Worm (Caenorhabditis elegans) whole organism, L3 larva: Measurements from ENCODE around the gene C35C5.10.

Experiments
- R02D3.7 ChIP-seq: fragments of 150-350 bp; optimal IDR thresholded peaks from 2 replicates; lab custom pipeline; 2014; ENCODE audit warnings: missing biosample characterization, missing genetic modification characterization
- ZK546.5 ChIP-seq: sonication (generic microtip); optimal IDR thresholded peaks from 2 replicates; lab custom pipeline; 2017; ENCODE audit warnings: missing biosample characterization, missing genetic modification characterization
- ceh-16 ChIP-seq: sonication (generic microtip); optimal IDR thresholded peaks from 2 replicates; lab custom pipeline; 2017; ENCODE audit warnings: missing biosample characterization, missing genetic modification characterization
- ceh-28 ChIP-seq: fragments of 150-350 bp; optimal IDR thresholded peaks from 2 replicates; lab custom pipeline; 2014; ENCODE audit warnings: missing biosample characterization, missing genetic modification reagents, missing genetic modification characterization
- ceh-82 ChIP-seq: fragments of 150-350 bp; optimal IDR thresholded peaks from 2 replicates; lab custom pipeline; 2014; ENCODE audit warnings: missing biosample characterization, missing genetic modification characterization
- daf-12 ChIP-seq: fragments of 150-350 bp; optimal IDR thresholded peaks from 2 replicates; lab custom pipeline; 2014; ENCODE audit warnings: missing biosample characterization, missing genetic modification reagents, missing genetic modification characterization
- egl-27 ChIP-seq: sonication (generic microtip); optimal IDR thresholded peaks from 4 replicates; lab custom pipeline; 2017; ENCODE audit warnings: missing biosample characterization, missing genetic modification reagents, missing genetic modification characterization
- egl-5 ChIP-seq: fragments of 150-350 bp; optimal IDR thresholded peaks from 2 replicates; lab custom pipeline; 2017; ENCODE audit warnings: missing biosample characterization, missing genetic modification reagents, missing genetic modification characterization, inconsistent platforms
- elt-1 ChIP-seq: fragments of 150-350 bp; optimal IDR thresholded peaks from 2 replicates; lab custom pipeline; 2014; ENCODE audit warnings: missing biosample characterization, missing genetic modification characterization
- elt-2 ChIP-seq: sonication (generic microtip); optimal IDR thresholded peaks from 2 replicates; lab custom pipeline; 2016; ENCODE audit warnings: missing genetic modification reagents, mild to moderate bottlenecking, missing genetic modification characterization, missing compliant biosample characterization
- eor-1 ChIP-seq, 2 experiments: fragments of 150-350 bp; optimal IDR thresholded peaks; 2 replicates each; lab custom pipeline; 2014 to 2018; ENCODE audit warnings: missing biosample characterization in 2 of 2, missing genetic modification characterization in 2 of 2
- fkh-2 ChIP-seq: fragments of 150-350 bp; optimal IDR thresholded peaks from 2 replicates; lab custom pipeline; 2014; ENCODE audit warnings: missing biosample characterization, missing genetic modification reagents, missing genetic modification characterization
- lin-15B ChIP-seq: fragments of 150-350 bp; optimal IDR thresholded peaks from 2 replicates; lab custom pipeline; 2014; ENCODE audit warnings: missing biosample characterization, missing genetic modification characterization
- mml-1 ChIP-seq: fragments of 150-350 bp; sonication (generic microtip); optimal IDR thresholded peaks from 3 replicates; lab custom pipeline; 2014; ENCODE audit warnings: missing biosample characterization, missing genetic modification characterization
- nhr-11 ChIP-seq: fragments of 150-350 bp; optimal IDR thresholded peaks from 2 replicates; lab custom pipeline; 2014; ENCODE audit warnings: missing biosample characterization, missing genetic modification characterization
- nhr-12 ChIP-seq: fragments of 150-350 bp; optimal IDR thresholded peaks from 2 replicates; lab custom pipeline; 2014; ENCODE audit warnings: missing biosample characterization, missing genetic modification characterization
- nhr-23 ChIP-seq: fragments of 150-350 bp; optimal IDR thresholded peaks from 2 replicates; lab custom pipeline; 2014; ENCODE audit warnings: missing biosample characterization, missing genetic modification reagents, missing genetic modification characterization
- nhr-237 ChIP-seq: fragments of 150-350 bp; optimal IDR thresholded peaks from 2 replicates; lab custom pipeline; 2014; ENCODE audit warnings: missing biosample characterization, missing genetic modification characterization
- nhr-25 ChIP-seq: sonication (generic microtip); optimal IDR thresholded peaks from 2 replicates; lab custom pipeline; 2017; ENCODE audit warnings: missing biosample characterization, missing genetic modification characterization
- nhr-28 ChIP-seq: fragments of 150-350 bp; optimal IDR thresholded peaks from 2 replicates; lab custom pipeline; 2014; ENCODE audit warnings: missing biosample characterization, missing genetic modification characterization
- nhr-43 ChIP-seq: sonication (generic microtip); optimal IDR thresholded peaks from 2 replicates; lab custom pipeline; 2016; ENCODE audit warnings: mild to moderate bottlenecking, missing genetic modification characterization, missing compliant biosample characterization; ENCODE audit not compliant: poor library complexity, severe bottlenecking
- nhr-76 ChIP-seq: fragments of 150-350 bp; sonication (generic microtip); optimal IDR thresholded peaks from 5 replicates; lab custom pipeline; 2014; ENCODE audit warnings: missing biosample characterization, missing genetic modification characterization
- nhr-77 ChIP-seq: fragments of 150-350 bp; optimal IDR thresholded peaks from 2 replicates; lab custom pipeline; 2014; ENCODE audit warnings: missing biosample characterization, missing genetic modification characterization
- pha-4 ChIP-seq: fragments of 150-350 bp; optimal IDR thresholded peaks from 2 replicates; lab custom pipeline; 2014; ENCODE audit warnings: missing biosample characterization, missing genetic modification reagents, missing genetic modification characterization
- pqm-1 ChIP-seq: fragments of 150-350 bp; optimal IDR thresholded peaks from 2 replicates; lab custom pipeline; 2017; ENCODE audit warnings: missing biosample characterization, missing genetic modification characterization, inconsistent platforms
- skn-1 ChIP-seq: fragments of 150-350 bp; optimal IDR thresholded peaks from 2 replicates; lab custom pipeline; 2014; ENCODE audit warnings: missing biosample characterization, missing genetic modification characterization
- tbx-2 ChIP-seq: sonication (generic microtip); optimal IDR thresholded peaks from 2 replicates; lab custom pipeline; 2016; ENCODE audit warnings: mild to moderate bottlenecking, missing genetic modification characterization, missing compliant biosample characterization
- unc-39 ChIP-seq: sonication (generic microtip); optimal IDR thresholded peaks from 4 replicates; lab custom pipeline; 2017; ENCODE audit warnings: missing biosample characterization, missing genetic modification characterization
- unc-62 ChIP-seq: fragments of 150-350 bp; sonication (generic microtip); optimal IDR thresholded peaks from 4 replicates; lab custom pipeline; 2014; ENCODE audit warnings: missing biosample characterization, missing genetic modification reagents, missing genetic modification characterization

Gene C35C5.10

DNA sequence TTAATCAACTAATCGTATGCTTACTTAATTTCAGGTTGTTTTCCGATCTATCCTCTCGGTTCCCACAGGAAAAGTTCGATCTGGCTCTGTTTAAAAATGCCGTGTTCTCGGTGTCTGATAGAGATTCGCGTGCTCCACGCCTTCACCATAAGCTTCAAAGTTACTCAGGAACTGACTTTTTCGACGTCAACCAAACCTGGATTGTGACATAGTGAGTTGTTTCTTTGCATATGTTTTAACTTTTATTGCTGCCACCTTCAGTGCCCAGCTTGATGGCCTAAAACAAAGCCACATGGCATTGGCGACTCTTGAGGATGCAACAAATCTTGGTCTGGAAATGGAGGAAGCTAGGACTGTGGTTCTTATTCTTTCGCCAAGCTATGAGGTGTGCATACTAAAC, 29.9 kb downstream of the C35C5.10 start:
- no peak for TF ChIP-seq nhr-11
- no peak for TF ChIP-seq R02D3.7 (tag; lab: Kevin White, UChicago)
- no peak for TF ChIP-seq nhr-43 (tag; lab: Kevin White, UChicago)
- no peak for TF ChIP-seq tbx-2 (tag; lab: Kevin White, UChicago)

DNA sequence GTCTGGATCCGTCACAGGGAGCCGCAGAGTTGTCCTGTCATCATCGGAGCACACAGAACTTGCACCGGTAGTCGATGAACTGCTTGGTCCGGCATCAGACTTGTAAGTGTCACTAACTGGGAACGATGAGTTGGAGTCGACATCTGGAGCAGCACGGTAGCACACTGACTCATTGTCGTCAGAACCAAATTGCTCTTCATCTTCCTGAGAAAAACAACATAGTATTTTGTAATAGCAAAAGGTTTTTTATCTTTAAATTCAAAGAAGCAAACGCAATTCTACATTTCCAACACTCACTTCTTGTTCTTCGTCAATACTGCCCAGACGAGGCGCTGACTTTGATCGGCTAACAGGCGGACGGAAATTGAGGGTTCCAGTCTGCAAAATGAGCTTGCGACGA, 34.5 kb downstream of the C35C5.10 start:
- TF ChIP-seq ZK546.5 (tag; lab: Kevin White, UChicago) (no peak), nhr-12 (tag; lab: Kevin White, UChicago) (no peak)

ce11 chrX:11591620-11592019, 35.6 kb downstream of the C35C5.10 start, which contains the start of gene F52D10.2:
F52D10.2 (minus strand) TSS chrX:11591720.
- no peak for TF ChIP-seq nhr-12 (tag; lab: Kevin White, UChicago)
- no peak for TF ChIP-seq R02D3.7 (tag; lab: Kevin White, UChicago)
- TF ChIP-seq egl-5 (tag; lab: Kevin White, UChicago): no peak
- no peak for TF ChIP-seq ceh-28 (tag; lab: Kevin White, UChicago)
- no peak for TF ChIP-seq nhr-76
- no peak for TF ChIP-seq nhr-23 (tag; lab: Kevin White, UChicago)
- no peak for TF ChIP-seq eor-1 (tag; optimal IDR thresholded peaks at IDR 0.05; lab: Kevin White, UChicago)
- TF ChIP-seq skn-1: no peak
- TF ChIP-seq pqm-1 (tag; lab: Kevin White, UChicago): no peak
- TF ChIP-seq lin-15B (tag; lab: Kevin White, UChicago): no peak

DNA sequence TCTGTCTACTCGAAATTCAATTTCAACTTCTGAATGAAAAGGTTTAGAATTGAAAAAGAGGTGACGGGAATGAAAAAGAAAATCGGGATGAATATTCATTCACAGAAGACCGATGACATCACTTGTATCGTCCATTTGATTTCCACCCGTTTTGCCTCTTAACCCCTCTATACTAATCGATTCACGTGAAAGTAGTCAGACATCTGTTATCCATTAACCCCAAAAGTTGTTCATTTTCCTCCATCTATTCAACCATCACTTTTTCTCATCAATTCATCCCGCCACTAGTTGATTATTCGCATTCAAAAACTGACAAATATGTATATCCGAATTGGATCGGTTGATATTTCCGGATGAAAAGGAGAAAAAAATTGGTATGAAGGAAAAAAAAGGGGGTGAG, 36.5 kb downstream of the C35C5.10 start:
- TF ChIP-seq daf-12 (no peak), nhr-11 (no peak), unc-62 (GFP tag; lab: Kevin White, UChicago) (no peak), egl-5 (tag; lab: Kevin White, UChicago) (no peak), ceh-16 (tag; lab: Kevin White, UChicago) (no peak), fkh-2 (no peak), pha-4 (tag; lab: Kevin White, UChicago) (no peak), nhr-237 (tag; lab: Kevin White, UChicago) (no peak), skn-1 (no peak), unc-39 (no peak), R02D3.7 (tag; lab: Kevin White, UChicago) (no peak), nhr-77 (tag; lab: Kevin White, UChicago) (no peak), nhr-28 (tag; lab: Kevin White, UChicago) (no peak), nhr-43 (tag; lab: Kevin White, UChicago) (no peak), nhr-76 (no peak), egl-27 (no peak), nhr-25 (tag; lab: Kevin White, UChicago) (no peak), ceh-28 (tag; lab: Kevin White, UChicago) (no peak)
- TF ChIP-seq, all 47 proteins: peak for 0

DNA sequence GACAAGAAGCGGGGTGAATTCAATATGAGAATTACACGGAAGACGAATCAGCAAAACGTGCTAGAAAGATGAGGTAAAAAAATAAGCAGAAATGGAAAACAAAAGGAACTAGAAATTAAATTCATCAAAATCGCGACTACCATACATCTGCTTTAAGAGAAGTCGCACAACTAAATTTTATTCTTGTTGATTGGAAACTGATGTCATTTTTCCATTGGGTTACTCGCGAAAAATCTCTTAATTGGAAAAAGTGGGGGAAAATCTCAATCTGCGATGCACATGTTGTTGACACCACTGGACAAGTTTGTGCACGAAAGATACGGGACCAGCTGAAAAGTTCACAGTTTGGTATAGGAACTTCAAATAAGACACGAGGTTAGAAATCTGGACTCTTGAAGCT, 40.8 kb downstream of the C35C5.10 start:
- TF ChIP-seq unc-62 (GFP tag; lab: Kevin White, UChicago) (no peak), mml-1 (tag; lab: Kevin White, UChicago) (no peak), elt-2 (tag; lab: Kevin White, UChicago) (no peak)

- TF ChIP-seq unc-39: no peak
- TF ChIP-seq egl-5 (tag; lab: Kevin White, UChicago): no peak
- TF ChIP-seq pqm-1 (tag; lab: Kevin White, UChicago): no peak
- TF ChIP-seq unc-62 (GFP tag; lab: Kevin White, UChicago): no peak
- TF ChIP-seq skn-1: no peak
- TF ChIP-seq elt-2 (tag; lab: Kevin White, UChicago): no peak
- no peak for TF ChIP-seq nhr-28 (tag; lab: Kevin White, UChicago)
- no peak for TF ChIP-seq ceh-82
- TF ChIP-seq ceh-28 (tag; lab: Kevin White, UChicago): no peak
- TF ChIP-seq daf-12: no peak
- TF ChIP-seq elt-1: no peak
- TF ChIP-seq fkh-2: no peak
- TF ChIP-seq lin-15B (tag; lab: Kevin White, UChicago): no peak
- TF ChIP-seq nhr-12 (tag; lab: Kevin White, UChicago): no peak
Measured at ce11 chrX:11598839-11599238, 42.8 kb downstream of the C35C5.10 start.
